Worm (Caenorhabditis elegans) whole organism, late embryonic: ENCODE measurements around the gene tag-115.
A peak's percentile ranks its signal among the peaks of the same experiment; 100 is the strongest.

Experiments used
- C38D4.7 ChIP-seq: fragments of 200-800 bp; sonication (Bioruptor generic); optimal IDR thresholded peaks from 2 replicates; lab custom pipeline; 2018; ENCODE audit warnings: mild to moderate bottlenecking, missing genetic modification characterization, moderate library complexity, missing compliant biosample characterization
- F13H6.1 ChIP-seq: sonication (generic microtip); optimal IDR thresholded peaks from 2 replicates; lab custom pipeline; 2016; ENCODE audit warnings: missing genetic modification characterization, missing compliant biosample characterization
- K02D7.2 ChIP-seq: sonication (generic microtip); optimal IDR thresholded peaks from 2 replicates; lab custom pipeline; 2017; ENCODE audit warnings: mild to moderate bottlenecking, missing genetic modification characterization, missing compliant biosample characterization
- K09A11.1 ChIP-seq: sonication (generic microtip); optimal IDR thresholded peaks from 2 replicates; lab custom pipeline; 2017; ENCODE audit warnings: antibody characterized with exemption, mild to moderate bottlenecking, missing genetic modification characterization, missing compliant biosample characterization; ENCODE audit not compliant: insufficient read depth
- T23F11.4 ChIP-seq: fragments of 200-800 bp; sonication (Bioruptor generic); optimal IDR thresholded peaks from 2 replicates; lab custom pipeline; 2018; ENCODE audit warnings: mild to moderate bottlenecking, missing genetic modification characterization, missing compliant biosample characterization
- Y22D7AL.16 ChIP-seq: sonication (generic microtip); optimal IDR thresholded peaks from 2 replicates; lab custom pipeline; 2016; ENCODE audit warnings: missing genetic modification characterization, missing compliant biosample characterization
- ahr-1 ChIP-seq: sonication (generic microtip); optimal IDR thresholded peaks from 2 replicates; lab custom pipeline; 2016; ENCODE audit warnings: missing genetic modification characterization, missing compliant biosample characterization
- ceh-14 ChIP-seq: sonication (generic microtip); optimal IDR thresholded peaks from 2 replicates; lab custom pipeline; 2016; ENCODE audit warnings: missing genotype, missing genetic modification characterization, missing compliant biosample characterization
- ceh-18 ChIP-seq: sonication (generic microtip); optimal IDR thresholded peaks from 2 replicates; lab custom pipeline; 2016; ENCODE audit warnings: missing genetic modification characterization, missing compliant biosample characterization
- ceh-19 ChIP-seq: fragments of 200-800 bp; sonication (Bioruptor generic); optimal IDR thresholded peaks from 2 replicates; lab custom pipeline; 2018; ENCODE audit warnings: mild to moderate bottlenecking, missing genetic modification characterization, missing compliant biosample characterization
- ceh-2 ChIP-seq: sonication (generic microtip); optimal IDR thresholded peaks from 2 replicates; lab custom pipeline; 2016; ENCODE audit warnings: missing genotype, missing genetic modification characterization, missing compliant biosample characterization
- ceh-24 ChIP-seq: sonication (generic microtip); optimal IDR thresholded peaks from 2 replicates; lab custom pipeline; 2016; ENCODE audit warnings: mild to moderate bottlenecking, missing genetic modification characterization, missing compliant biosample characterization
- ceh-31 ChIP-seq: sonication (generic microtip); optimal IDR thresholded peaks from 2 replicates; lab custom pipeline; 2016; ENCODE audit warnings: missing genetic modification characterization, missing compliant biosample characterization
- ceh-34 ChIP-seq: sonication (generic microtip); optimal IDR thresholded peaks from 2 replicates; lab custom pipeline; 2016; ENCODE audit warnings: mild to moderate bottlenecking, missing genetic modification characterization, missing compliant biosample characterization
- ceh-48 ChIP-seq: sonication (generic microtip); optimal IDR thresholded peaks from 2 replicates; lab custom pipeline; 2016; ENCODE audit warnings: missing genetic modification characterization, inconsistent platforms, missing compliant biosample characterization
- ceh-6 ChIP-seq: fragments of 200-800 bp; sonication (Bioruptor generic); optimal IDR thresholded peaks from 2 replicates; lab custom pipeline; 2018; ENCODE audit warnings: mild to moderate bottlenecking, missing genetic modification characterization, missing compliant biosample characterization
- ceh-9 ChIP-seq: sonication (generic microtip); optimal IDR thresholded peaks from 2 replicates; lab custom pipeline; 2016; ENCODE audit warnings: mild to moderate bottlenecking, missing genetic modification characterization, inconsistent platforms, missing compliant biosample characterization
- dmd-4 ChIP-seq: sonication (generic microtip); optimal IDR thresholded peaks from 2 replicates; lab custom pipeline; 2016; ENCODE audit warnings: borderline replicate concordance, missing genetic modification characterization, missing compliant biosample characterization
- elt-4 ChIP-seq: sonication (generic microtip); optimal IDR thresholded peaks from 2 replicates; lab custom pipeline; 2016; ENCODE audit warnings: missing genetic modification characterization, missing compliant biosample characterization
- ets-4 ChIP-seq: sonication (generic microtip); optimal IDR thresholded peaks from 2 replicates; lab custom pipeline; 2016; ENCODE audit warnings: missing genetic modification characterization, missing compliant biosample characterization
- fax-1 ChIP-seq: sonication (generic microtip); optimal IDR thresholded peaks from 2 replicates; lab custom pipeline; 2016; ENCODE audit warnings: missing genotype, missing genetic modification characterization, missing compliant biosample characterization
- gmeb-2 ChIP-seq: sonication (generic microtip); optimal IDR thresholded peaks from 2 replicates; lab custom pipeline; 2016; ENCODE audit warnings: missing genetic modification characterization, inconsistent platforms, missing compliant biosample characterization
- hlh-15 ChIP-seq: sonication (generic microtip); optimal IDR thresholded peaks from 2 replicates; lab custom pipeline; 2016; ENCODE audit warnings: missing genetic modification characterization, missing compliant biosample characterization
- hlh-8 ChIP-seq: sonication (generic microtip); optimal IDR thresholded peaks from 2 replicates; lab custom pipeline; 2016; ENCODE audit warnings: missing genotype, missing genetic modification characterization, missing compliant biosample characterization
- lim-6 ChIP-seq: sonication (generic microtip); optimal IDR thresholded peaks from 2 replicates; lab custom pipeline; 2016; ENCODE audit warnings: missing genetic modification characterization, missing compliant biosample characterization
- lin-11 ChIP-seq: fragments of 200-800 bp; sonication (Bioruptor generic); optimal IDR thresholded peaks from 2 replicates; lab custom pipeline; 2018; ENCODE audit warnings: mild to moderate bottlenecking, missing genetic modification characterization, missing compliant biosample characterization
- madf-2 ChIP-seq: sonication (generic microtip); optimal IDR thresholded peaks from 2 replicates; lab custom pipeline; 2017; ENCODE audit warnings: missing genetic modification characterization, missing compliant biosample characterization
- nfya-1 ChIP-seq: sonication (generic microtip); optimal IDR thresholded peaks from 2 replicates; lab custom pipeline; 2017; ENCODE audit warnings: missing genetic modification characterization, mild to moderate bottlenecking, missing compliant biosample characterization, antibody characterized with exemption, moderate library complexity
- nhr-11 ChIP-seq: fragments of 150-350 bp; optimal IDR thresholded peaks from 2 replicates; lab custom pipeline; 2014; ENCODE audit warnings: missing biosample characterization, missing genetic modification characterization
- nhr-232 ChIP-seq: sonication (generic microtip); optimal IDR thresholded peaks from 2 replicates; lab custom pipeline; 2016; ENCODE audit warnings: missing genetic modification characterization, missing compliant biosample characterization
- npax-4 ChIP-seq: sonication (generic microtip); optimal IDR thresholded peaks from 2 replicates; lab custom pipeline; 2016; ENCODE audit warnings: missing genetic modification characterization, missing compliant biosample characterization
- pag-3 ChIP-seq: sonication (generic microtip); optimal IDR thresholded peaks from 2 replicates; lab custom pipeline; 2016; ENCODE audit warnings: missing compliant biosample characterization, missing genetic modification characterization, borderline replicate concordance
- pat-9 ChIP-seq: fragments of 200-800 bp; sonication (Bioruptor generic); optimal IDR thresholded peaks from 2 replicates; lab custom pipeline; 2018; ENCODE audit warnings: mild to moderate bottlenecking, missing genetic modification characterization, moderate library complexity, missing compliant biosample characterization
- pax-1 ChIP-seq: fragments of 150-350 bp; optimal IDR thresholded peaks from 2 replicates; lab custom pipeline; 2014; ENCODE audit warnings: missing biosample characterization, missing genetic modification characterization
- pha-2 ChIP-seq: sonication (generic microtip); optimal IDR thresholded peaks from 2 replicates; lab custom pipeline; 2017; ENCODE audit warnings: mild to moderate bottlenecking, missing genetic modification characterization, missing compliant biosample characterization
- pha-4 ChIP-seq: fragments of 150-350 bp; optimal IDR thresholded peaks from 2 replicates; lab custom pipeline; 2018; ENCODE audit warnings: missing biosample characterization, missing genetic modification reagents, missing genetic modification characterization
- ref-2 ChIP-seq: sonication (generic microtip); optimal IDR thresholded peaks from 2 replicates; lab custom pipeline; 2016; ENCODE audit warnings: missing genetic modification characterization, missing compliant biosample characterization
- sox-2 ChIP-seq: fragments of 200-800 bp; sonication (Bioruptor generic); IDR thresholded peaks from 2 replicates; pipeline ENCODE4 v1.3.6; 2022; ENCODE audit warnings: missing genetic modification reagents, missing genetic modification characterization, missing compliant biosample characterization
- syd-9 ChIP-seq: sonication (generic microtip); optimal IDR thresholded peaks from 2 replicates; lab custom pipeline; 2016; ENCODE audit warnings: mild to moderate bottlenecking, missing genetic modification characterization, moderate library complexity, missing compliant biosample characterization
- tbx-2 ChIP-seq: sonication (generic microtip); optimal IDR thresholded peaks from 2 replicates; lab custom pipeline; 2016; ENCODE audit warnings: missing genetic modification characterization, missing compliant biosample characterization
- tbx-7 ChIP-seq: sonication (generic microtip); optimal IDR thresholded peaks from 2 replicates; lab custom pipeline; 2016; ENCODE audit warnings: missing genotype, missing genetic modification characterization, missing compliant biosample characterization
- ttx-3 ChIP-seq: sonication (generic microtip); optimal IDR thresholded peaks from 2 replicates; lab custom pipeline; 2016; ENCODE audit warnings: missing genetic modification reagents, missing genetic modification characterization, missing compliant biosample characterization
- unc-3 ChIP-seq, 2 experiments: fragments of 200-800 bp in 1 of 2; sonication (Bioruptor generic) in 1 of 2; sonication (generic microtip) in 1 of 2; conservative IDR thresholded peaks in 1 of 2; optimal IDR thresholded peaks in 1 of 2; 2 replicates each; pipeline versions ENCODE4 v1.3.6 to Lab custom; 2016 to 2022; ENCODE audit warnings: missing compliant biosample characterization in 2 of 2, missing genetic modification characterization in 2 of 2, missing genetic modification reagents in 1 of 2
- unc-55 ChIP-seq: sonication (generic microtip); optimal IDR thresholded peaks from 2 replicates; lab custom pipeline; 2017; ENCODE audit warnings: missing biosample characterization, missing genetic modification reagents, missing genetic modification characterization
- ztf-16 ChIP-seq: sonication (generic microtip); optimal IDR thresholded peaks from 2 replicates; lab custom pipeline; 2017; ENCODE audit warnings: missing genetic modification characterization, missing compliant biosample characterization

tag-115 gene

ce11 chrIV:13243375-13243774 is 4.2 kb upstream of the tag-115 start, which contains the start of gene JC8.4:
Gene JC8.4 (plus strand): TSS chrIV:13243675.
- TF ChIP-seq fax-1 (tag; lab: Kevin White, UChicago) (no peak), pha-4 (tag; lab: Kevin White, UChicago) (no peak), lim-6 (tag; lab: Kevin White, UChicago) (no peak), ceh-14 (tag; lab: Kevin White, UChicago) (no peak), hlh-15 (tag; lab: Kevin White, UChicago) (no peak), ceh-19 (GFP tag; lab: Kevin White, UChicago) (no peak), npax-4 (tag; lab: Kevin White, UChicago) (no peak), nhr-11 (no peak), pat-9 (no peak), ceh-34 (no peak), syd-9 (tag; lab: Kevin White, UChicago) (no peak), unc-55 (GFP tag; lab: Kevin White, UChicago) (no peak), ztf-16 (no peak), ceh-24 (no peak), elt-4 (tag; lab: Kevin White, UChicago) (no peak), pag-3 (tag; lab: Kevin White, UChicago) (no peak)

ce11 chrIV:13241340-13241739 is 2.1 kb upstream of the tag-115 start:
- TF ChIP-seq pag-3 (tag; lab: Kevin White, UChicago) (no peak), nhr-232 (tag; lab: Kevin White, UChicago) (no peak), nhr-11 (no peak), ceh-34 (no peak), K02D7.2 (no peak), ceh-9 (tag; lab: Kevin White, UChicago) (no peak), gmeb-2 (tag; lab: Kevin White, UChicago) (no peak), ref-2 (tag; lab: Kevin White, UChicago) (no peak), dmd-4 (no peak), ceh-2 (tag; lab: Kevin White, UChicago) (no peak), F13H6.1 (tag; lab: Kevin White, UChicago) (no peak), hlh-8 (tag; lab: Kevin White, UChicago) (no peak)

ce11 chrIV:13240842-13241143 is 1.6 kb upstream of the tag-115 start, which contains the start of gene lin-54:
Gene lin-54 (plus strand): TSS chrIV:13241044.
- TF ChIP-seq ceh-14 (tag; lab: Kevin White, UChicago) (no peak), ceh-24 (no peak), pag-3 (tag; lab: Kevin White, UChicago) (no peak), hlh-8 (tag; lab: Kevin White, UChicago) (no peak), Y22D7AL.16 (no peak), ets-4 (no peak), ztf-16 (no peak), hlh-15 (tag; lab: Kevin White, UChicago) (no peak), F13H6.1 (tag; lab: Kevin White, UChicago) (no peak), ceh-18 (tag; lab: Kevin White, UChicago) (no peak), madf-2 (no peak), ahr-1 (tag; lab: Kevin White, UChicago) (no peak), C38D4.7 (GFP tag; lab: Kevin White, UChicago) (no peak), pha-2 (tag; lab: Kevin White, UChicago) (no peak), T23F11.4 (GFP tag; lab: Kevin White, UChicago) (no peak), tbx-7 (tag; lab: Kevin White, UChicago) (no peak)
- TF ChIP-seq, all 69 proteins: peak for 0

- no peak for TF ChIP-seq unc-3 (GFP tag; conservative IDR thresholded peaks at IDR 0.05; lab: Robert Waterston, UW)
- TF ChIP-seq unc-3 (tag; optimal IDR thresholded peaks at IDR 0.05; lab: Kevin White, UChicago): peak; percentile 70
- peak; percentile 92 for TF ChIP-seq nfya-1
- peak; percentile 11 for TF ChIP-seq lin-11 (tag; lab: Kevin White, UChicago)
- TF ChIP-seq pax-1 (tag; lab: Kevin White, UChicago): peak; percentile 75
- peak; percentile 27 for TF ChIP-seq ttx-3 (tag; lab: Kevin White, UChicago)
- TF ChIP-seq T23F11.4 (GFP tag; lab: Kevin White, UChicago): peak; percentile 26
- TF ChIP-seq ahr-1 (tag; lab: Kevin White, UChicago): no peak
- peak; percentile 92 for TF ChIP-seq ceh-31 (tag; lab: Kevin White, UChicago)
- TF ChIP-seq ceh-18 (tag; lab: Kevin White, UChicago): peak; percentile 94
- peak; percentile 94 for TF ChIP-seq tbx-2 (tag; lab: Kevin White, UChicago)
- TF ChIP-seq syd-9 (tag; lab: Kevin White, UChicago): peak; percentile 23
- TF ChIP-seq F13H6.1 (tag; lab: Kevin White, UChicago): peak; percentile 26
- TF ChIP-seq ztf-16: no peak
- TF ChIP-seq sox-2 (GFP tag; lab: Robert Waterston, UW): peak; percentile 80
- TF ChIP-seq K09A11.1 (tag; lab: Kevin White, UChicago): peak; percentile 44
- peak; percentile 50 for TF ChIP-seq ceh-48 (tag; lab: Kevin White, UChicago)
- TF ChIP-seq ceh-6 (GFP tag; lab: Kevin White, UChicago): no peak
Measured at ce11 chrIV:13240078-13240841, 1.0 kb upstream of the tag-115 start, which contains the start of gene rpl-12. Gene rpl-12 (minus strand): TSS chrIV:13240651.
